Worm (Caenorhabditis elegans) whole organism, L4/young adult: Measurements from ENCODE around the gene C02E7.7.

Source experiments
- dao-5 ChIP-seq: sonication (generic microtip); optimal IDR thresholded peaks from 2 replicates; lab custom pipeline; 2016; ENCODE audit warnings: missing genotype, missing genetic modification characterization, moderate library complexity, missing compliant biosample characterization
- him-1 ChIP-seq: sonication (generic microtip); optimal IDR thresholded peaks from 2 replicates; lab custom pipeline; 2016; ENCODE audit warnings: missing genotype, missing genetic modification reagents, missing genetic modification characterization, missing compliant biosample characterization

DNA sequence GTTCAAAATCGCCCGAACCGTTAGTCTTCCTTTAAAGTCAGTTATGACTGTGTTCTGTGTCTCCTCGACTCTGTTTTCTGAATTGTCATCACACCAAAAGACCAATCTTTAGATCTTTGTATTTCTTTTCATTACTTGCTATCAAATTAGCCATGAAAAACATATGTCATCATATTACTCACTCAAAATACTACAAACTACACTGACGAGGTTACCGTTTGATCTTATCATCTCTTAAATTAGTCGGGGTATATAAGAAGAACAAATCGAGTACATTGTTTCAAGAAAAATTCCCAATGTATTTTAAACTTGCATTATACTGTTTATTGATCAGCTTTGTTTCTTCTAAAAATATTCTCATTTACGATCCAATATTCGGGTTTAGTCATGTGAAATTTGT, 9.8 kb downstream of the C02E7.7 start, which contains the start of gene ugt-13:
- TF ChIP-seq him-1 (no peak), dao-5 (no peak)
